Worm (Caenorhabditis elegans) whole organism, L4/young adult: ENCODE results near the gene K04A8.19.

Experiments used
- W03F9.2 ChIP-seq: fragments of 150-350 bp; optimal IDR thresholded peaks from 2 replicates; lab custom pipeline; 2014; ENCODE audit warnings: missing biosample characterization, missing genetic modification characterization
- dao-5 ChIP-seq: sonication (generic microtip); optimal IDR thresholded peaks from 2 replicates; lab custom pipeline; 2016; ENCODE audit warnings: missing genotype, missing genetic modification characterization, moderate library complexity, missing compliant biosample characterization
- him-1 ChIP-seq: sonication (generic microtip); optimal IDR thresholded peaks from 2 replicates; lab custom pipeline; 2016; ENCODE audit warnings: missing genotype, missing genetic modification reagents, missing genetic modification characterization, missing compliant biosample characterization

The K04A8.19 gene

ce11 chrV:6522879-6523497, 31.2 kb downstream of the K04A8.19 start:
- TF ChIP-seq dao-5 (no peak), him-1 (no peak), W03F9.2 (tag; lab: Kevin White, UChicago) (no peak)

ce11 chrV:6520385-6521080, 33.7 kb downstream of the K04A8.19 start, which contains the start of the genes F46E10.2 and F46E10.18:
F46E10.2 (plus strand) TSS chrV:6520435.
F46E10.18 (plus strand) TSS chrV:6521030.
- TF ChIP-seq W03F9.2 (tag; lab: Kevin White, UChicago) (no peak), him-1 (no peak), dao-5 (no peak)

- no peak for TF ChIP-seq him-1
- TF ChIP-seq dao-5: no peak
- no peak for TF ChIP-seq W03F9.2 (tag; lab: Kevin White, UChicago)
These were observed 36.1 kb downstream of the K04A8.19 start, which contains the start of gene F46E10.3 for ce11 chrV:6518225-6518396. F46E10.3 (plus strand) TSS chrV:6518297.

- TF ChIP-seq him-1 (no peak), dao-5 (no peak), W03F9.2 (tag; lab: Kevin White, UChicago) (no peak)
These were observed 36.6 kb downstream of the K04A8.19 start for ce11 chrV:6517305-6518224.

ce11 chrV:6516491-6517304, 37.5 kb downstream of the K04A8.19 start, which contains the start of gene mdh-1:
mdh-1 (minus strand) TSS chrV:6516526.
- TF ChIP-seq him-1 (no peak), dao-5 (no peak), W03F9.2 (tag; lab: Kevin White, UChicago) (no peak)

ce11 chrV:6515344-6515743, 38.9 kb downstream of the K04A8.19 start:
- TF ChIP-seq him-1: no peak
- TF ChIP-seq W03F9.2 (tag; lab: Kevin White, UChicago): no peak
- TF ChIP-seq dao-5: no peak

- TF ChIP-seq him-1: no peak
- TF ChIP-seq W03F9.2 (tag; lab: Kevin White, UChicago): peak; percentile 18
- no peak for TF ChIP-seq dao-5
These were observed 39.3 kb downstream of the K04A8.19 start, which contains the start of gene dpy-11 for ce11 chrV:6514887-6515324. dpy-11 (minus strand) TSS chrV:6515240.

- TF ChIP-seq W03F9.2 (tag; lab: Kevin White, UChicago) (no peak), him-1 (no peak), dao-5 (no peak)
These were observed 40.3 kb downstream of the K04A8.19 start for ce11 chrV:6513786-6514430.

- no peak for TF ChIP-seq him-1
- no peak for TF ChIP-seq dao-5
- no peak for TF ChIP-seq W03F9.2 (tag; lab: Kevin White, UChicago)
These were observed 40.9 kb downstream of the K04A8.19 start for ce11 chrV:6513356-6513755.

- TF ChIP-seq W03F9.2 (tag; lab: Kevin White, UChicago): no peak
- no peak for TF ChIP-seq dao-5
- TF ChIP-seq him-1: no peak
These were observed 43.1 kb downstream of the K04A8.19 start, which contains the start of gene ubh-1 for ce11 chrV:6511121-6511520. ubh-1 (minus strand) TSS chrV:6511409.

ce11 chrV:6510622-6511021, 43.6 kb downstream of the K04A8.19 start:
- TF ChIP-seq him-1 (no peak), W03F9.2 (tag; lab: Kevin White, UChicago) (no peak), dao-5 (no peak)

ce11 chrV:6509717-6510116, 44.5 kb downstream of the K04A8.19 start, which contains the start of gene ubh-2:
ubh-2 (minus strand) TSS chrV:6509817.
- no peak for TF ChIP-seq him-1
- TF ChIP-seq W03F9.2 (tag; lab: Kevin White, UChicago): no peak
- TF ChIP-seq dao-5: no peak

ce11 chrV:6508703-6509102, 45.5 kb downstream of the K04A8.19 start, which contains the start of gene ubh-3:
ubh-3 (minus strand) TSS chrV:6508803.
- TF ChIP-seq dao-5 (no peak), him-1 (no peak), W03F9.2 (tag; lab: Kevin White, UChicago) (no peak)
